Worm (Caenorhabditis elegans) whole organism, early embryonic: ENCODE data around the gene F53B3.5.

ENCODE experiments used
- B0310.2 ChIP-seq: sonication (generic microtip); optimal IDR thresholded peaks from 2 replicates; lab custom pipeline; 2016; ENCODE audit warnings: mild to moderate bottlenecking, missing genetic modification characterization, missing compliant biosample characterization
- F13C5.2 ChIP-seq: sonication (generic microtip); optimal IDR thresholded peaks from 2 replicates; lab custom pipeline; 2017; ENCODE audit warnings: mild to moderate bottlenecking, missing genetic modification characterization, inconsistent platforms, missing compliant biosample characterization
- aly-1 ChIP-seq: sonication (generic microtip); optimal IDR thresholded peaks from 2 replicates; lab custom pipeline; 2016; ENCODE audit warnings: missing genetic modification characterization, missing compliant biosample characterization
- ama-1 ChIP-seq: fragments of 150-350 bp; optimal IDR thresholded peaks from 2 replicates; lab custom pipeline; 2014
- ceh-13 ChIP-seq: fragments of 200-800 bp; sonication (Bioruptor generic); optimal IDR thresholded peaks from 2 replicates; lab custom pipeline; 2018; ENCODE audit warnings: mild to moderate bottlenecking, missing genetic modification characterization, missing compliant biosample characterization
- ceh-36 ChIP-seq: sonication (generic microtip); optimal IDR thresholded peaks from 2 replicates; lab custom pipeline; 2016; ENCODE audit warnings: missing genetic modification characterization, inconsistent platforms, missing compliant biosample characterization
- ets-7 ChIP-seq: sonication (generic microtip); optimal IDR thresholded peaks from 2 replicates; lab custom pipeline; 2016; ENCODE audit warnings: missing genotype, missing genetic modification characterization, missing compliant biosample characterization
- flt-1 ChIP-seq: fragments of 200-800 bp; sonication (Bioruptor generic); IDR thresholded peaks from 2 replicates; pipeline ENCODE4 v1.3.6; 2022; ENCODE audit warnings: missing genetic modification characterization, missing compliant biosample characterization
- hmbx-1 ChIP-seq: sonication (generic microtip); optimal IDR thresholded peaks from 2 replicates; lab custom pipeline; 2016; ENCODE audit warnings: mild to moderate bottlenecking, missing genetic modification characterization, missing compliant biosample characterization
- hmg-4 ChIP-seq: fragments of 200-800 bp; sonication (Bioruptor generic); optimal IDR thresholded peaks from 2 replicates; lab custom pipeline; 2018; ENCODE audit warnings: mild to moderate bottlenecking, missing genetic modification characterization, missing compliant biosample characterization
- hnd-1 ChIP-seq: sonication (generic microtip); optimal IDR thresholded peaks from 2 replicates; lab custom pipeline; 2016; ENCODE audit warnings: missing genetic modification characterization, missing compliant biosample characterization
- pes-1 ChIP-seq: fragments of 200-800 bp; sonication (Bioruptor generic); IDR thresholded peaks from 2 replicates; pipeline ENCODE4 v1.3.6; 2022; ENCODE audit warnings: missing genetic modification reagents, missing genetic modification characterization, missing compliant biosample characterization
- scrt-1 ChIP-seq: fragments of 200-800 bp; sonication (Bioruptor generic); IDR thresholded peaks from 2 replicates; pipeline ENCODE4 v1.3.6; 2022; ENCODE audit warnings: missing genetic modification characterization, missing compliant biosample characterization
- sea-1 ChIP-seq: fragments of 200-800 bp; sonication (Bioruptor generic); conservative IDR thresholded peaks from 2 replicates; pipeline ENCODE4 v1.3.6; 2022; ENCODE audit warnings: missing genetic modification characterization, missing compliant biosample characterization
- tbx-11 ChIP-seq: fragments of 200-800 bp; sonication (Bioruptor generic); IDR thresholded peaks from 2 replicates; pipeline ENCODE4 v1.3.6; 2022; ENCODE audit warnings: missing genetic modification characterization, missing compliant biosample characterization
- tbx-37 ChIP-seq: fragments of 200-800 bp; sonication (Bioruptor generic); conservative IDR thresholded peaks from 2 replicates; pipeline ENCODE4 v1.3.6; 2022; ENCODE audit warnings: missing genetic modification reagents, missing genetic modification characterization, missing compliant biosample characterization
- tra-4 ChIP-seq: sonication (generic microtip); optimal IDR thresholded peaks from 2 replicates; lab custom pipeline; 2017; ENCODE audit warnings: missing genetic modification characterization, missing compliant biosample characterization

F53B3.5 gene

DNA sequence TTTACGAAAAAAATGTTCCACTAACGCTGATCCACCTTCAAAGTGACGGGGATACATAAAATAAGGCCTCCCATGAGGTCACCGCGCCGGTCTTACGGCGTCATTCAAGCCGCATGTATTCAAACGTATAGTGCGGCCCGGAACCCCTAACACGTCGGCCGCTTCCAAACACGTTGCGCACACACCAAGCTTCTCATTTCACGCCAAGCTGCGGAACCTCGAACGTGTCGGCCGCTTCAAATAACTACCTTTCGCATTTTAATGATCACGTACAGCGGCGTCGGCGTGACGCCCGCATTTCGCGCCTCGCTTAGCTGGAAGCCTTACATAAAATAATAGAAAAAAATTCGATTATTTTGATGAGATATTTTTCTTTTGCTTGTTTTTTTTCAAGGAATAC, 35.9 kb downstream of the F53B3.5 start:
- TF ChIP-seq tra-4 (no peak), tbx-37 (GFP tag; lab: Robert Waterston, UW) (no peak)

DNA sequence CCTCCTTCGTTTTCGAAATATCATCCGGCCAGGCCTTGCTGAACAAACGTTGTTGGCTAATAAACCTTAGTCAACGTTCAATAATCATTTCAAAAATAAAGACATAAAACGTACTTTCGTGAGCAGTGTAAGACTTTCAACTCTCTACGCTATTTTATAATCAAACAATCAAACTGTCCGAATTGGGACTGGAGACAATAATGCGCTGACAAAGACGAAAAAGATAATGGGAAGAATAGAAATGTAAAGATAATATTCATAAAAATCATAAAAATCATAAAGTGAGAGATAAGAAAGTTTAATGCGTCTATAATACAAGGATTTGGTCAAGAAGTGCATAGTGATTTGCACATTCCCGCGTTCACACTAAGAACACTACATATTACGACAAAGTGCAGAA, 37.6 kb downstream of the F53B3.5 start:
- TF ChIP-seq hmbx-1 (no peak), ets-7 (tag; lab: Kevin White, UChicago) (no peak), ceh-36 (tag; lab: Kevin White, UChicago) (no peak), flt-1 (GFP tag; lab: Robert Waterston, UW) (no peak), tra-4 (no peak), sea-1 (no peak), tbx-37 (GFP tag; lab: Robert Waterston, UW) (no peak)

DNA sequence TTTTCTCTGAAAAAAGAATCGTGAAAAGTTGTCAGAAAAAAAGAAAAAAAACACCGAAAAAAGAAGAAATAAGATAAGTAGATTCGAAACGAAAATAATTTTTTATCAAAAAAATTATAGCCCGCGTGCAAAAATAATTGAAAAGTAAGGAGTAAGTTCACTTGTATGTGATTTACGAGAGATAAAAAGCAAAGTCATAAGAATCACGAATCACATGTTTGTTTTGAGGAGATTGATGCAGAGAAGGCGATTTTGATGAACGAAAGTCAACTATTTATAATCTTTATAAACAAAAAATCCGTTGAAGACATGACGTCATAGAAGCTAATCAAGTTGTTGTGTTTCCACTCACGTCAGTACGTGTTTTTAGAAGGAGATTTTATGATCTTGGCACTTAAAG, 39.1 kb downstream of the F53B3.5 start, which contains the start of gene Y71H10B.1:
Gene Y71H10B.1, minus strand, starts transcription at position 6 of the 400 bp plus-strand sequence.
- TF ChIP-seq sea-1 (no peak), ets-7 (tag; lab: Kevin White, UChicago) (no peak)

DNA sequence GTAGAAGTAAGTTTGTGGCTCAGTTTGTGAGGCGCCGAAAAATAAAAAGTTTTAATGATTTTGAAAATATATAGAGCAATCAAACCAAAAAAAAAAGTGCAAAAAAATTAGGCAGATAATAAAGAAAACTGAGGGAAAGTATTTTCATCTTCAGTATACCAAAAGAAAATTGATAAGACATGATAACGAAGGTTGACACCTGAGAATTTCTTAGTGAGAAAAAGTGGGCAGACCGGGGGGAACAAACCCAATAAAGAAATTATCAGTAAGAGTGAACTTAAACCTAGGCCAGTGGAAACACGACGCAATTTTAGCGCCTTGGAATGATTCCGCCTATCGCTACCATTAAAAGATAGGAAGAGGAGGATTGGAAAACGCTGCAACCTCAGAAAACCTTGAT, 40.8 kb downstream of the F53B3.5 start:
- TF ChIP-seq ets-7 (tag; lab: Kevin White, UChicago) (no peak), ceh-13 (GFP tag; lab: Kevin White, UChicago) (no peak), scrt-1 (GFP tag; lab: Robert Waterston, UW) (no peak), ama-1 (lab: Kevin White, UChicago) (no peak), ceh-36 (tag; lab: Kevin White, UChicago) (no peak), hnd-1 (tag; lab: Kevin White, UChicago) (no peak), sea-1 (no peak), hmg-4 (GFP tag; lab: Kevin White, UChicago) (no peak), B0310.2 (tag; lab: Kevin White, UChicago) (no peak), hmbx-1 (no peak), tbx-37 (GFP tag; lab: Robert Waterston, UW) (no peak), aly-1 (no peak), tra-4 (no peak), F13C5.2 (no peak), tbx-11 (GFP tag; lab: Robert Waterston, UW) (no peak), flt-1 (GFP tag; lab: Robert Waterston, UW) (no peak), pes-1 (no peak)

DNA sequence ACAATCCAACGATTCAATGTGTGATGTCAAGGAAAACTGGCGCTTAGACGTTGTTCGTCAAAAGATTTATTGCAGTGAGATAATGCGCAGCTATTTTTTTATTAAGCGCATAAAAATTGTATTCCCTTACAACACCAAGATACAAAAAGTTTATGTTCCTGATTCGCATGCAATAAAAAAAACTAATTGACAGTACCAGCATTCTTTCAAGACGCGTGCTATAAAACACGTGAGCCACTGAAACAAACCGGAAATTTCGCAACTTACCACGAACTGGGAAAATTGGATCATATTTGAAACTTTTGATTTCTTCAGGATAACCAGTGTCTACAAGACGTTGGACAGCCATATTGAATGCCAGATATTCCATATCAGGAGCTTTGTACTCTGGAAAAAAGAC, 41.9 kb downstream of the F53B3.5 start:
- TF ChIP-seq sea-1: no peak

DNA sequence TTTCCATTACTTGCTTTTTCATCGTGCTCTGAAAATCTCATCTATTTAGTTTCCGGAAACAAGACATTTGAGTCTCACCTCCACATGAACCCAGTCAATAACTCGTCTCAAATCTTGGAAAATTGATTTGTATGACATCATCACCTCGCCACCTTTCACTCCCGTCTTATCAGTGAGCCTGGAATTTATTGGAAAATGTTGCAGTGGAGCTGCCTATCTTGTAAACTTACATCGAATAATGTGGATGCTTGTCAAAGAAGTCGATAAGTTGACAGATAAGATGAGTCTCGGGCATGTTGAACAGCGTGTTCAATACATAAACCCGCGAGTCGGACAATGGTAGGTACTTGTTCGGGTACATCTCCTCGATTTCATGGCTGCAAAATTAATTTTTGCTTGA, 42.6 kb downstream of the F53B3.5 start:
- TF ChIP-seq tbx-37 (GFP tag; lab: Robert Waterston, UW): no peak
- TF ChIP-seq hnd-1 (tag; lab: Kevin White, UChicago): no peak
- no peak for TF ChIP-seq tbx-11 (GFP tag; lab: Robert Waterston, UW)
- no peak for TF ChIP-seq ceh-13 (GFP tag; lab: Kevin White, UChicago)
- no peak for TF ChIP-seq pes-1
- no peak for TF ChIP-seq hmg-4 (GFP tag; lab: Kevin White, UChicago)
- TF ChIP-seq sea-1: no peak
- TF ChIP-seq B0310.2 (tag; lab: Kevin White, UChicago): no peak
- TF ChIP-seq F13C5.2: no peak
- TF ChIP-seq flt-1 (GFP tag; lab: Robert Waterston, UW): no peak
- TF ChIP-seq aly-1: no peak
- no peak for TF ChIP-seq hmbx-1

DNA sequence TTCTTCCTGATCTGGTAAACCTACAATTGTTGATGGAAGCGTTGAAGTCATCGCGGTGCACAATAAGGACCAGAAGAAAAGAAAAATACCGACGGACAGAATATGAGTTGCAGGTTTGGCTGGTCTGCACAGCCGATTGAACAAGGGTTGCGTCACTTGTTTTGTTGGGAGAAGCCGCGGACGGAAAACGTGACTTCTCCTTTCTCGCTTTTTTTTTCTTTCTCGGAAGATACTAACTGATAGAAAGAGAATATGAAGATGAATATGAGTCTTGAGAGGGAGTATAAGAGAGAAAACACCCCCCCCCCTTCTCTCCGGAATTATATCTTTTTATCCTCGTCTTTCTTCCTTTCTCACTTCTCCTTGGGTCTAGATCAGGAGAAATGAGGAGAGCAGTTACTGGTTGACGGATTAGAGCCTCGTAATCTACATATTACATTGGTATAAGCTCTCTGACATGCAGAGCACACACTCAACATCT, 51.6 kb downstream of the F53B3.5 start, which contains the start of gene ssr-2:
Gene ssr-2, minus strand, starts transcription at position 51 of the 481 bp plus-strand sequence.
- TF ChIP-seq ama-1 (lab: Kevin White, UChicago) (no peak), hnd-1 (tag; lab: Kevin White, UChicago) (no peak), hmg-4 (GFP tag; lab: Kevin White, UChicago) (no peak), scrt-1 (GFP tag; lab: Robert Waterston, UW) (no peak), F13C5.2 (no peak), ets-7 (tag; lab: Kevin White, UChicago) (no peak), flt-1 (GFP tag; lab: Robert Waterston, UW) (no peak), sea-1 (no peak), tra-4 (no peak), ceh-36 (tag; lab: Kevin White, UChicago) (no peak), hmbx-1 (no peak), ceh-13 (GFP tag; lab: Kevin White, UChicago) (no peak), B0310.2 (tag; lab: Kevin White, UChicago) (no peak), tbx-11 (GFP tag; lab: Robert Waterston, UW) (no peak), aly-1 (no peak), tbx-37 (GFP tag; lab: Robert Waterston, UW) (no peak), pes-1 (no peak)

DNA sequence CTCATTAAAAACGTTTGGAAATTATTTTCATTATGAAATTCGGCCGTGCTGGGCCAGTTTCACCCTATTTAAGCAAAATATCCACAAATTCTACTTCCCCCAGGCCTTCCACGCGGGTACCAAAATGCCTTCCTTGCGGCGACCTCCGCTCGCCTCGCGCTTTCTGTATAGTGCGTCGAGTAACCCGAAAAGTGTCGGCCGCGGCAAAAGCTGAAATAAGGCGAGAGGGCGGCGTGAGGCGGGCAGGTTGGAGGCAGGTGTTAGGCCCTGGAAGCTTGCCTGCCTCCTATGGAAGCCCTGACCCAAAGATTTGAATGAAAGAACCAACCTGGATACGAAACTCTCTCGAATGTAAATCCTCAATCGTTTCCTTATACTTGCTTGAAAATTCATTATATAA, 53.0 kb downstream of the F53B3.5 start:
- TF ChIP-seq scrt-1 (GFP tag; lab: Robert Waterston, UW) (no peak), hmbx-1 (no peak), F13C5.2 (no peak), aly-1 (no peak)
